Worm (Caenorhabditis elegans): ENCODE results near the gene lin-23.
A peak's percentile ranks its signal among the peaks of the same experiment; 100 is the strongest.

ce11 chrII:6331222-6331830 is 39.8 kb upstream of the lin-23 start, which contains the start of gene set-4:
- no peak for TF ChIP-seq ama-1 (optimal IDR thresholded peaks at IDR 0.05)
- TF ChIP-seq tra-4 (tag; optimal IDR thresholded peaks at IDR 0.05): no peak
- no peak for TF ChIP-seq flt-1 (GFP tag; IDR thresholded peaks at IDR 0.05)
- TF ChIP-seq pes-1 (GFP tag; IDR thresholded peaks at IDR 0.05): no peak
- TF ChIP-seq tbx-37 (GFP tag; conservative IDR thresholded peaks at IDR 0.05): no peak
- TF ChIP-seq F13C5.2 (tag; optimal IDR thresholded peaks at IDR 0.05): peak; percentile 79

Measured in whole organism, early embryonic.